Fruit fly (Drosophila melanogaster): ENCODE data around the gene CG31517.

DNA sequence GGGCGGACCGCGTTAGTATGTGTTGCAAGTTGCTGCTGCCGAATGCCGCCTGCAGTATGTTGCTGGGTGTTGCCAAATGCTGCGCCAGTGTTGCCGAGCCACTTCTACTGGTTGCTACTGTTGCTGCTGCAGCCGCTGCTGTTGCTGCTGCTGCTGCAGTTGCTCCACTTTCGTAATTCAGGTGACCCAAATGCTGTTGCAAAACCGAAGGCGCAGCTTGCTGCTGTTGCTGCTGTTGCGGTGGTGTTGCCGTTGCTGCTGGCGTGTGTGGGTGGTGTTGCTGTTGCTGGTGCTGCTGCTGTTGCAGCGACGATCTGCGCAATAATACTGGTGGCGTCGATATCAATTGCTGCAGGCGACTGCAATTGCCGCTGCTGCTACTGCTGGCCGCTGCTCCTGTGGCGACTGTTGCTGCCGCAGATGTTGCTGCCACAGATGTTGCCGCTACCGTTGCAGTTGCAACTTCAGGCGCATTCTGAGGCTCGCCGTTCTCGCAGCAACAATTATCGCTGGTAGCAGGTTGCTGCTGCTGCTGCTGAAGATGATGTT, 34.2 kb downstream of the CG31517 start:
- TF ChIP-seq Dfd (GFP tag; optimal IDR thresholded peaks at IDR 0.05), result peak; percentile 74
- TF ChIP-seq Dif (GFP tag; optimal IDR thresholded peaks at IDR 0.05; ENCODE audit: partially characterized antibody), result no peak
- no peak for TF ChIP-seq OdsH (GFP tag; optimal IDR thresholded peaks at IDR 0.05)
- TF ChIP-seq psq (GFP tag; optimal IDR thresholded peaks at IDR 0.05), result no peak
